Worm (Caenorhabditis elegans) whole organism, early embryonic: ENCODE data around the gene nas-39.
A peak's percentile ranks its signal among the peaks of the same experiment; 100 is the strongest.
"Not testable (repeated sequence)": the region's sequence is repeated elsewhere in the genome, so short reads cannot be mapped to it uniquely, and the experiment has no call there.

Source experiments
- B0310.2 ChIP-seq: sonication (generic microtip); optimal IDR thresholded peaks from 2 replicates; lab custom pipeline; 2016; ENCODE audit warnings: mild to moderate bottlenecking, missing genetic modification characterization, missing compliant biosample characterization
- F13C5.2 ChIP-seq: sonication (generic microtip); optimal IDR thresholded peaks from 2 replicates; lab custom pipeline; 2017; ENCODE audit warnings: mild to moderate bottlenecking, missing genetic modification characterization, inconsistent platforms, missing compliant biosample characterization
- aly-1 ChIP-seq: sonication (generic microtip); optimal IDR thresholded peaks from 2 replicates; lab custom pipeline; 2016; ENCODE audit warnings: missing genetic modification characterization, missing compliant biosample characterization
- ama-1 ChIP-seq: fragments of 150-350 bp; optimal IDR thresholded peaks from 2 replicates; lab custom pipeline; 2014
- ceh-13 ChIP-seq: fragments of 200-800 bp; sonication (Bioruptor generic); optimal IDR thresholded peaks from 2 replicates; lab custom pipeline; 2018; ENCODE audit warnings: mild to moderate bottlenecking, missing genetic modification characterization, missing compliant biosample characterization
- ceh-36 ChIP-seq: sonication (generic microtip); optimal IDR thresholded peaks from 2 replicates; lab custom pipeline; 2016; ENCODE audit warnings: missing genetic modification characterization, inconsistent platforms, missing compliant biosample characterization
- ets-7 ChIP-seq: sonication (generic microtip); optimal IDR thresholded peaks from 2 replicates; lab custom pipeline; 2016; ENCODE audit warnings: missing genotype, missing genetic modification characterization, missing compliant biosample characterization
- flt-1 ChIP-seq: fragments of 200-800 bp; sonication (Bioruptor generic); IDR thresholded peaks from 2 replicates; pipeline ENCODE4 v1.3.6; 2022; ENCODE audit warnings: missing genetic modification characterization, missing compliant biosample characterization
- hmbx-1 ChIP-seq: sonication (generic microtip); optimal IDR thresholded peaks from 2 replicates; lab custom pipeline; 2016; ENCODE audit warnings: mild to moderate bottlenecking, missing genetic modification characterization, missing compliant biosample characterization
- hmg-4 ChIP-seq: fragments of 200-800 bp; sonication (Bioruptor generic); optimal IDR thresholded peaks from 2 replicates; lab custom pipeline; 2018; ENCODE audit warnings: mild to moderate bottlenecking, missing genetic modification characterization, missing compliant biosample characterization
- hnd-1 ChIP-seq: sonication (generic microtip); optimal IDR thresholded peaks from 2 replicates; lab custom pipeline; 2016; ENCODE audit warnings: missing genetic modification characterization, missing compliant biosample characterization
- pes-1 ChIP-seq: fragments of 200-800 bp; sonication (Bioruptor generic); IDR thresholded peaks from 2 replicates; pipeline ENCODE4 v1.3.6; 2022; ENCODE audit warnings: missing genetic modification reagents, missing genetic modification characterization, missing compliant biosample characterization
- scrt-1 ChIP-seq: fragments of 200-800 bp; sonication (Bioruptor generic); IDR thresholded peaks from 2 replicates; pipeline ENCODE4 v1.3.6; 2022; ENCODE audit warnings: missing genetic modification characterization, missing compliant biosample characterization
- sea-1 ChIP-seq: fragments of 200-800 bp; sonication (Bioruptor generic); conservative IDR thresholded peaks from 2 replicates; pipeline ENCODE4 v1.3.6; 2022; ENCODE audit warnings: missing genetic modification characterization, missing compliant biosample characterization
- tbx-11 ChIP-seq: fragments of 200-800 bp; sonication (Bioruptor generic); IDR thresholded peaks from 2 replicates; pipeline ENCODE4 v1.3.6; 2022; ENCODE audit warnings: missing genetic modification characterization, missing compliant biosample characterization
- tbx-37 ChIP-seq: fragments of 200-800 bp; sonication (Bioruptor generic); conservative IDR thresholded peaks from 2 replicates; pipeline ENCODE4 v1.3.6; 2022; ENCODE audit warnings: missing genetic modification reagents, missing genetic modification characterization, missing compliant biosample characterization
- tra-4 ChIP-seq: sonication (generic microtip); optimal IDR thresholded peaks from 2 replicates; lab custom pipeline; 2017; ENCODE audit warnings: missing genetic modification characterization, missing compliant biosample characterization

The nas-39 gene

DNA sequence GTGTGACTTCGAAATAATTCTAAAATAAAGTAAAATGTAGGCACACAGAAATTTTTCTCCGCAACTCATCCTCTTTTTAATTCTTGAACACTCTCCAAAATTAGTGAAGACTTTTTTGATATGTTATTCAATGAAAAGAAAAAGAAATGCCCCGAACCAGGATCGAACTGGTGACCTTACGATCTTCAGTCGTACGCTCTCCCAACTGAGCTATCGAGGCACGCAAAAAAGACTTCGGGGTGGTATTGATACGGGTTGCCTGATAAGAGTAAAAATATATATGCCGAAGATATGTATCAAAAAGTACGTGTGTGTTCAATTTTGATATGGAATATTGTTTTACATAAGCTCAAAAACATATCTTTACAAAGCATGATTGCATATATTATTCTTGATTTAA is 46.3 kb downstream of the nas-39 start:
- TF ChIP-seq ama-1 (no peak), sea-1 (0 out of 2 replicates have a peak, but pooled peaks have one; percentile 59), ceh-36 (tag; lab: Kevin White, UChicago) (no peak), tbx-11 (GFP tag; lab: Robert Waterston, UW) (no peak), aly-1 (tag; lab: Kevin White, UChicago) (no peak), hmbx-1 (tag; lab: Kevin White, UChicago) (no peak), scrt-1 (GFP tag; lab: Robert Waterston, UW) (0 out of 2 replicates have a peak, but pooled peaks have one; percentile 45), F13C5.2 (tag; lab: Kevin White, UChicago) (no peak), ets-7 (tag; lab: Kevin White, UChicago) (no peak), B0310.2 (tag; lab: Kevin White, UChicago) (no peak), tra-4 (no peak), ceh-13 (GFP tag; lab: Kevin White, UChicago) (no peak), hnd-1 (tag; lab: Kevin White, UChicago) (no peak), flt-1 (GFP tag; lab: Robert Waterston, UW) (no peak), tbx-37 (GFP tag; lab: Robert Waterston, UW) (no peak), pes-1 (peak; percentile 60; the same call in 1 of the 2 replicates), hmg-4 (no peak)

DNA sequence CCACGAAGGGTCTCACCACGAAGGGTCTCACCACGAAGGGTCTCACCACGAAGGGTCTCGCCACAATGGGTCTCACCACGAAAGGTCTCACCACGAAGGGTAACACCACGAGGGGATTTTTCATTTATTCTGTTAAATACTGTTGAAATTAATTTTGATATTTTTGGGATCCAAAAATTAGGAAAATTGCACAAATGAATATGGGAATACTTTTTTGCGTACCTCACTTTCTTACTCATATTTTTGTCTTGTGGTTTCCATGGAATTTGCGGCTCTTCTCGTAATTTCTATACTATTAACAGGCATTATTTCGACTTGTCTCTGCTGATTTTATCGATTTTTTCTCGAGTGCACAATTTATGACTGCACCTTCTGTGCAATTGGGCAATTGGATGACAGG is 48.6 kb downstream of the nas-39 start, which contains the start of gene T25D1.3:
Gene T25D1.3, plus strand, starts transcription at position 301 of the 400 bp plus-strand sequence.
- TF ChIP-seq ceh-13 (GFP tag; lab: Kevin White, UChicago), result no peak
- TF ChIP-seq pes-1, result no peak
- TF ChIP-seq tra-4, result no peak
- TF ChIP-seq tbx-37 (GFP tag; lab: Robert Waterston, UW), result no peak
- TF ChIP-seq tbx-11 (GFP tag; lab: Robert Waterston, UW), result no peak
- no peak for TF ChIP-seq F13C5.2 (tag; lab: Kevin White, UChicago)
- TF ChIP-seq hmbx-1 (tag; lab: Kevin White, UChicago), result no peak
- TF ChIP-seq sea-1, result no peak
- no peak for TF ChIP-seq B0310.2 (tag; lab: Kevin White, UChicago)
- TF ChIP-seq ama-1, result no peak
- no peak for TF ChIP-seq flt-1 (GFP tag; lab: Robert Waterston, UW)
- no peak for TF ChIP-seq ceh-36 (tag; lab: Kevin White, UChicago)
- no peak for TF ChIP-seq hmg-4

- TF ChIP-seq ceh-36 (tag; lab: Kevin White, UChicago); hmg-4; hnd-1 (tag; lab: Kevin White, UChicago): not testable (repeated sequence)
Measured at ce11 chrX:16515265-16515664, 58.5 kb downstream of the nas-39 start, which contains the start of gene T25D1.2. T25D1.2 (plus strand) TSS chrX:16515565.

ce11 chrX:16518771-16519170 is 62.0 kb downstream of the nas-39 start:
- no peak for TF ChIP-seq tbx-11 (GFP tag; lab: Robert Waterston, UW)
- no peak for TF ChIP-seq ets-7 (tag; lab: Kevin White, UChicago)
- no peak for TF ChIP-seq flt-1 (GFP tag; lab: Robert Waterston, UW)
- TF ChIP-seq ceh-36 (tag; lab: Kevin White, UChicago), result no peak
- TF ChIP-seq pes-1, result no peak
- no peak for TF ChIP-seq ceh-13 (GFP tag; lab: Kevin White, UChicago)
- TF ChIP-seq aly-1 (tag; lab: Kevin White, UChicago), result no peak
- TF ChIP-seq sea-1, result no peak
- no peak for TF ChIP-seq tbx-37 (GFP tag; lab: Robert Waterston, UW)
- no peak for TF ChIP-seq tra-4
- TF ChIP-seq hmbx-1 (tag; lab: Kevin White, UChicago), result no peak
- no peak for TF ChIP-seq B0310.2 (tag; lab: Kevin White, UChicago)
- TF ChIP-seq F13C5.2 (tag; lab: Kevin White, UChicago), result no peak
- no peak for TF ChIP-seq scrt-1 (GFP tag; lab: Robert Waterston, UW)
- TF ChIP-seq ama-1, result no peak
- TF ChIP-seq hmg-4, result no peak
- no peak for TF ChIP-seq hnd-1 (tag; lab: Kevin White, UChicago)

DNA sequence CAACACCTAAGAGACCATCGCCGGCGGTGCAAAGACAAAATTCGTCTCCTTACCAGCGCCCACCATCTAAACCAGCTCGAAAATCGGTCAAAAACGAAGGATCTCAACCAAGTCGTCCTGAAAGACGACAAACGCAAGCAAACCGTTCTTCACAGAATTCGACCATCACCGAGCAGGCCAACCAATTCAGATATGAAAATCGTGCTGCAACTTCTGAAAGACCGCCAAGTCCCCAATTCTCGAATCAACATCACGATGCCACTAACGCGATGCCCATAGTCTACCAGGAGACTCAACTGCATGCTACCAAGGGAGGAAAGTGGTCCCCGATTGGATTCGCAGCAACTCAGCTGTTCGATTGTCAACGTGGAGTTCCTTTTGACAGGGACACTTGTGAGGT is 62.8 kb downstream of the nas-39 start, which contains the start of gene T25D1.1:
Gene T25D1.1, plus strand, starts transcription at position 301 of the 400 bp plus-strand sequence.
- TF ChIP-seq tra-4 (no peak), scrt-1 (GFP tag; lab: Robert Waterston, UW) (no peak), hnd-1 (tag; lab: Kevin White, UChicago) (no peak), aly-1 (tag; lab: Kevin White, UChicago) (no peak), hmg-4 (no peak), B0310.2 (tag; lab: Kevin White, UChicago) (no peak), tbx-37 (GFP tag; lab: Robert Waterston, UW) (no peak), sea-1 (no peak)
